Worm (Caenorhabditis elegans) whole organism, young adult: ENCODE measurements around the gene cest-4.

ENCODE experiments used
- B0035.1 ChIP-seq: sonication (generic microtip); optimal IDR thresholded peaks from 2 replicates; lab custom pipeline; 2016; ENCODE audit warnings: missing genetic modification characterization, mild to moderate bottlenecking, missing compliant biosample characterization, missing genotype, missing genetic modification reagents
- C17E4.6 ChIP-seq: fragments of 200-800 bp; sonication (Bioruptor generic); IDR thresholded peaks from 2 replicates; pipeline ENCODE4 v1.3.6; 2022; ENCODE audit warnings: missing genetic modification reagents, missing genetic modification characterization, missing compliant biosample characterization
- D2030.7 ChIP-seq: fragments of 200-800 bp; sonication (Bioruptor generic); IDR thresholded peaks from 2 replicates; pipeline ENCODE4 v1.3.6; 2022; ENCODE audit warnings: missing genetic modification reagents, missing genetic modification characterization, missing compliant biosample characterization
- F10E7.11 ChIP-seq: sonication (generic microtip); optimal IDR thresholded peaks from 2 replicates; lab custom pipeline; 2017; ENCODE audit warnings: mild to moderate bottlenecking, missing genetic modification characterization, moderate library complexity, missing compliant biosample characterization
- F22D6.2 ChIP-seq: sonication (generic microtip); optimal IDR thresholded peaks from 2 replicates; lab custom pipeline; 2016; ENCODE audit warnings: mild to moderate bottlenecking, missing genetic modification characterization, missing compliant biosample characterization
- F33H1.4 ChIP-seq: fragments of 200-800 bp; sonication (Bioruptor generic); IDR thresholded peaks from 2 replicates; pipeline ENCODE4 v1.3.6; 2022; ENCODE audit warnings: missing genetic modification reagents, missing genetic modification characterization, missing compliant biosample characterization
- F37B4.10 ChIP-seq: fragments of 200-800 bp; sonication (Bioruptor generic); IDR thresholded peaks from 2 replicates; pipeline ENCODE4 v1.3.6; 2022; ENCODE audit warnings: missing genetic modification characterization, missing compliant biosample characterization
- F39B2.1 ChIP-seq: fragments of 200-800 bp; sonication (Bioruptor generic); IDR thresholded peaks from 2 replicates; pipeline ENCODE4 v1.3.6; 2022; ENCODE audit warnings: missing genetic modification reagents, missing genetic modification characterization, missing compliant biosample characterization
- F57A8.1 ChIP-seq: fragments of 200-800 bp; sonication (Bioruptor generic); optimal IDR thresholded peaks from 2 replicates; lab custom pipeline; 2018; ENCODE audit warnings: mild to moderate bottlenecking, missing genetic modification characterization, moderate library complexity, missing compliant biosample characterization
- K12H6.12 ChIP-seq: fragments of 200-800 bp; sonication (Bioruptor generic); optimal IDR thresholded peaks from 2 replicates; lab custom pipeline; 2018; ENCODE audit warnings: mild to moderate bottlenecking, missing genetic modification characterization, missing compliant biosample characterization
- Y53F4B.3 ChIP-seq: fragments of 200-800 bp; sonication (Bioruptor generic); IDR thresholded peaks from 2 replicates; pipeline ENCODE4 v1.3.6; 2022; ENCODE audit warnings: missing genetic modification reagents, missing genetic modification characterization, missing compliant biosample characterization
- Y53G8AR.9 ChIP-seq: fragments of 200-800 bp; sonication (Bioruptor generic); conservative IDR thresholded peaks from 2 replicates; pipeline ENCODE4 v1.3.6; 2022; ENCODE audit warnings: missing genetic modification reagents, missing genetic modification characterization, missing compliant biosample characterization
- aptf-3 ChIP-seq: fragments of 200-800 bp; sonication (Bioruptor generic); IDR thresholded peaks from 2 replicates; pipeline ENCODE4 v1.3.6; 2022; ENCODE audit warnings: missing genetic modification characterization, missing compliant biosample characterization
- attf-6 ChIP-seq: fragments of 200-800 bp; sonication (Bioruptor generic); IDR thresholded peaks from 2 replicates; pipeline ENCODE4 v1.3.6; 2022; ENCODE audit warnings: missing genetic modification reagents, missing genetic modification characterization, missing compliant biosample characterization
- bed-1 ChIP-seq: fragments of 200-800 bp; sonication (Bioruptor generic); IDR thresholded peaks from 2 replicates; pipeline ENCODE4 v1.3.6; 2022; ENCODE audit warnings: missing genetic modification reagents, missing genetic modification characterization, missing compliant biosample characterization
- cebp-1 ChIP-seq, 2 experiments: fragments of 200-800 bp in 1 of 2; sonication (Bioruptor generic) in 1 of 2; sonication (generic microtip) in 1 of 2; IDR thresholded peaks in 1 of 2; optimal IDR thresholded peaks in 1 of 2; 2 replicates each; pipeline versions ENCODE4 v1.3.6 to Lab custom; 2017 to 2022; ENCODE audit warnings: missing compliant biosample characterization in 2 of 2, missing genetic modification characterization in 2 of 2, mild to moderate bottlenecking in 1 of 2, missing genetic modification reagents in 1 of 2, moderate library complexity in 1 of 2
- ceh-100 ChIP-seq: fragments of 200-800 bp; sonication (Bioruptor generic); IDR thresholded peaks from 2 replicates; pipeline ENCODE4 v1.3.6; 2022; ENCODE audit warnings: missing genetic modification reagents, missing genetic modification characterization, missing compliant biosample characterization
- ceh-58 ChIP-seq: fragments of 200-800 bp; sonication (Bioruptor generic); IDR thresholded peaks from 2 replicates; pipeline ENCODE4 v1.3.6; 2022; ENCODE audit warnings: missing genetic modification characterization, missing compliant biosample characterization
- ceh-79 ChIP-seq: sonication (generic microtip); optimal IDR thresholded peaks from 2 replicates; lab custom pipeline; 2017; ENCODE audit warnings: mild to moderate bottlenecking, missing genetic modification characterization, missing compliant biosample characterization
- chd-7 ChIP-seq: sonication (generic microtip); optimal IDR thresholded peaks from 2 replicates; lab custom pipeline; 2016; ENCODE audit warnings: mild to moderate bottlenecking, missing genetic modification characterization, moderate library complexity, missing compliant biosample characterization
- dox-1 ChIP-seq: fragments of 200-800 bp; sonication (Bioruptor generic); IDR thresholded peaks from 2 replicates; pipeline ENCODE4 v1.3.6; 2022; ENCODE audit warnings: missing genetic modification reagents, missing genetic modification characterization, missing compliant biosample characterization
- efl-1 ChIP-seq: fragments of 150-350 bp; optimal IDR thresholded peaks from 2 replicates; lab custom pipeline; 2014; ENCODE audit warnings: missing biosample characterization, missing genetic modification reagents, missing genetic modification characterization
- egl-44 ChIP-seq: fragments of 200-800 bp; sonication (Bioruptor generic); IDR thresholded peaks from 2 replicates; pipeline ENCODE4 v1.3.6; 2022; ENCODE audit warnings: missing genetic modification reagents, missing genetic modification characterization, missing compliant biosample characterization
- egrh-3 ChIP-seq: fragments of 200-800 bp; sonication (Bioruptor generic); IDR thresholded peaks from 2 replicates; pipeline ENCODE4 v1.3.6; 2022; ENCODE audit warnings: missing genetic modification reagents, missing genetic modification characterization, missing compliant biosample characterization
- him-1 ChIP-seq: sonication (generic microtip); optimal IDR thresholded peaks from 2 replicates; lab custom pipeline; 2016; ENCODE audit warnings: missing genotype, missing genetic modification reagents, missing genetic modification characterization, missing compliant biosample characterization
- let-607 ChIP-seq, 2 experiments: fragments of 200-800 bp in 1 of 2; sonication (Bioruptor generic) in 1 of 2; sonication (generic microtip) in 1 of 2; optimal IDR thresholded peaks; 2 replicates each; lab custom pipeline; 2016 to 2018; ENCODE audit warnings: mild to moderate bottlenecking in 2 of 2, missing compliant biosample characterization in 2 of 2, missing genetic modification characterization in 2 of 2, moderate library complexity in 2 of 2, missing genotype in 1 of 2
- lin-26 ChIP-seq: fragments of 200-800 bp; sonication (Bioruptor generic); IDR thresholded peaks from 2 replicates; pipeline ENCODE4 v1.3.6; 2022; ENCODE audit warnings: missing genetic modification reagents, missing genetic modification characterization, missing compliant biosample characterization
- lin-35 ChIP-seq, 3 experiments: fragments of 150-350 bp in 2 of 3; sonication (generic microtip) in 1 of 3; optimal IDR thresholded peaks; 2 replicates each; lab custom pipeline; 2014 to 2018; ENCODE audit warnings: missing biosample characterization in 3 of 3, missing genetic modification characterization in 3 of 3, missing genetic modification reagents in 3 of 3
- lin-40 ChIP-seq: sonication (generic microtip); optimal IDR thresholded peaks from 2 replicates; lab custom pipeline; 2016; ENCODE audit warnings: missing genetic modification characterization, mild to moderate bottlenecking, missing compliant biosample characterization, missing genotype, missing genetic modification reagents
- lsl-1 ChIP-seq: fragments of 200-800 bp; sonication (Bioruptor generic); optimal IDR thresholded peaks from 2 replicates; lab custom pipeline; 2018; ENCODE audit warnings: mild to moderate bottlenecking, missing genetic modification characterization, moderate library complexity, missing compliant biosample characterization
- madf-6 ChIP-seq: fragments of 200-800 bp; sonication (Bioruptor generic); IDR thresholded peaks from 2 replicates; pipeline ENCODE4 v1.3.6; 2022; ENCODE audit warnings: missing genetic modification reagents, missing genetic modification characterization, missing compliant biosample characterization
- mel-28 ChIP-seq: sonication (generic microtip); optimal IDR thresholded peaks from 2 replicates; lab custom pipeline; 2016; ENCODE audit warnings: borderline replicate concordance, mild to moderate bottlenecking, missing genetic modification characterization, missing compliant biosample characterization
- mxl-1 ChIP-seq: sonication (generic microtip); optimal IDR thresholded peaks from 2 replicates; lab custom pipeline; 2016; ENCODE audit warnings: missing genetic modification characterization, missing compliant biosample characterization
- nhr-27 ChIP-seq: fragments of 200-800 bp; sonication (Bioruptor generic); optimal IDR thresholded peaks from 2 replicates; lab custom pipeline; 2018; ENCODE audit warnings: mild to moderate bottlenecking, missing genetic modification characterization, moderate library complexity, missing compliant biosample characterization
- sea-2 ChIP-seq: fragments of 200-800 bp; sonication (Bioruptor generic); IDR thresholded peaks from 2 replicates; pipeline ENCODE4 v1.3.6; 2022; ENCODE audit warnings: missing genetic modification characterization, missing compliant biosample characterization
- snpc-1.1 ChIP-seq: sonication (generic microtip); optimal IDR thresholded peaks from 2 replicates; lab custom pipeline; 2017; ENCODE audit warnings: missing genetic modification characterization, mild to moderate bottlenecking, missing compliant biosample characterization, antibody characterized with exemption, moderate library complexity, missing genotype, missing genetic modification reagents; ENCODE audit not compliant: insufficient read depth
- snpc-1.3 ChIP-seq: sonication (generic microtip); optimal IDR thresholded peaks from 2 replicates; lab custom pipeline; 2017; ENCODE audit warnings: missing genetic modification characterization, mild to moderate bottlenecking, missing compliant biosample characterization, antibody characterized with exemption, moderate library complexity, missing genotype, missing genetic modification reagents; ENCODE audit not compliant: insufficient read depth
- snpc-3.4 ChIP-seq: sonication (generic microtip); optimal IDR thresholded peaks from 2 replicates; lab custom pipeline; 2017; ENCODE audit warnings: missing genetic modification characterization, mild to moderate bottlenecking, missing compliant biosample characterization, antibody characterized with exemption, moderate library complexity, missing genotype, missing genetic modification reagents
- sptf-2 ChIP-seq: fragments of 200-800 bp; sonication (Bioruptor generic); optimal IDR thresholded peaks from 2 replicates; lab custom pipeline; 2018; ENCODE audit warnings: mild to moderate bottlenecking, missing genetic modification characterization, missing compliant biosample characterization
- tbp1 ChIP-seq: fragments of 200-800 bp; sonication (Bioruptor generic); optimal IDR thresholded peaks from 2 replicates; lab custom pipeline; 2018; ENCODE audit warnings: mild to moderate bottlenecking, missing genetic modification characterization, missing compliant biosample characterization
- xnd-1 ChIP-seq: sonication (generic microtip); optimal IDR thresholded peaks from 2 replicates; lab custom pipeline; 2016; ENCODE audit warnings: missing genotype, missing genetic modification reagents, missing genetic modification characterization, missing compliant biosample characterization
- zim-3 ChIP-seq: sonication (generic microtip); optimal IDR thresholded peaks from 2 replicates; lab custom pipeline; 2017; ENCODE audit warnings: mild to moderate bottlenecking, missing genetic modification characterization, moderate library complexity, missing compliant biosample characterization
- ztf-22 ChIP-seq: fragments of 200-800 bp; sonication (Bioruptor generic); optimal IDR thresholded peaks from 2 replicates; lab custom pipeline; 2018; ENCODE audit warnings: mild to moderate bottlenecking, missing genetic modification characterization, moderate library complexity, missing compliant biosample characterization
- ztf-28 ChIP-seq: fragments of 200-800 bp; sonication (Bioruptor generic); IDR thresholded peaks from 2 replicates; pipeline ENCODE4 v1.3.6; 2022; ENCODE audit warnings: missing genetic modification reagents, missing genetic modification characterization, missing compliant biosample characterization
- ztf-3 ChIP-seq: fragments of 200-800 bp; sonication (Bioruptor generic); optimal IDR thresholded peaks from 2 replicates; lab custom pipeline; 2018; ENCODE audit warnings: mild to moderate bottlenecking, missing genetic modification characterization, missing compliant biosample characterization

The cest-4 gene

DNA sequence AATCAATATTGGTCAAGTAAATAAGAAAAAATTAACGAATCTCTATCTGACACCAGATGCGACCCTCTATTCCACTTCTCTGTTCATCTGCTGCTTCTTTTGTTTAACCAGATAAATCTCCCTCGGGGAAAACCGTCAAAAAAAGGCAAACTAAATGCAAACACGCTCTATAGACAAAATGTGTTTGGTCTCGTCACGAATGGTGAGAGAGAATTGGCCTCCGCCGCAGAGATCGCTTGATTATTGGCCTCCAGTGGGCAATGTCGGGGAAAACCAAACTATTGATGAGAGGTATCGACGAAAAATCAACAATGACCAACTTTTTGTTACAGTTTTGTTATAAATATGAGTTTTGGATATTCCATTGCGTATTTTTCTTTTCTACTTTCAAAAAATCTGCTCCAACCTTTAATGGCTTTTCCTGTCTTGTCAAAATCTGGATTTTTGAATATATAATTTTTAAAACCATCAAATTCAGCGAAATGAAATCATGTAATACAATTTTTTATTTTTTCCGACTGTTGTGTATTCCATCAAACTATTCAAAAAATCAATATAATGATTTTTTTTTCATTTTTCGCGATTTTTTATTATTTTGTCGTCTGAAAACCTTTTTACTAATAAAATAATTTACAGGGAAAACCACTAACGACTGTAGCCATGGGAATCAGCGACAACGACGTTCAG lies 11.6 kb downstream of the cest-4 start, which contains the start of the genes C17H12.2 and vha-8 (continued):
- TF ChIP-seq egrh-3 (GFP tag; lab: Robert Waterston, UW) (no peak), lin-40 (peak; percentile 88), F57A8.1 (GFP tag; lab: Kevin White, UChicago) (no peak), egl-44 (0 out of 2 replicates have a peak, but pooled peaks have one; percentile 51), lin-35 (GFP tag; optimal IDR thresholded peaks at IDR 0.05; lab: Kevin White, UChicago) (peak in 1 of 3 experiments; percentile 84), F10E7.11 (no peak), cebp-1 (GFP tag; IDR thresholded peaks at IDR 0.05; lab: Robert Waterston, UW) (0 out of 2 replicates have a peak, but pooled peaks have one; percentile 19), cebp-1 (tag; optimal IDR thresholded peaks at IDR 0.05; lab: Kevin White, UChicago) (peak; percentile 83), ceh-58 (GFP tag; lab: Robert Waterston, UW) (no peak), attf-6 (GFP tag; lab: Robert Waterston, UW) (no peak), nhr-27 (tag; lab: Kevin White, UChicago) (no peak), ceh-100 (GFP tag; lab: Robert Waterston, UW) (0 out of 2 replicates have a peak, but pooled peaks have one; percentile 21), mel-28 (tag; lab: Kevin White, UChicago) (no peak), Y53F4B.3 (GFP tag; lab: Robert Waterston, UW) (no peak), C17E4.6 (GFP tag; lab: Robert Waterston, UW) (no peak), F37B4.10 (GFP tag; lab: Robert Waterston, UW) (no peak), sptf-2 (no peak), sea-2 (GFP tag; lab: Robert Waterston, UW) (no peak), D2030.7 (GFP tag; lab: Robert Waterston, UW) (no peak), ztf-3 (GFP tag; lab: Kevin White, UChicago) (no peak), B0035.1 (tag; lab: Kevin White, UChicago) (no peak), snpc-1.1 (tag; lab: Kevin White, UChicago) (no peak), mxl-1 (tag; lab: Kevin White, UChicago) (no peak), aptf-3 (GFP tag; lab: Robert Waterston, UW) (no peak), bed-1 (no peak), efl-1 (peak; percentile 41), ztf-22 (GFP tag; lab: Kevin White, UChicago) (no peak), F39B2.1 (GFP tag; lab: Robert Waterston, UW) (no peak), Y53G8AR.9 (GFP tag; lab: Robert Waterston, UW) (peak; percentile 80; the same call in 1 of the 2 replicates), K12H6.12 (tag; lab: Kevin White, UChicago) (peak; percentile 83), F33H1.4 (GFP tag; lab: Robert Waterston, UW) (peak; percentile 90), let-607 (tag; optimal IDR thresholded peaks at IDR 0.05; lab: Kevin White, UChicago) (peak in 1 of 2 experiments; percentile 19)
- TF ChIP-seq, all 124 proteins: peak for 54

DNA sequence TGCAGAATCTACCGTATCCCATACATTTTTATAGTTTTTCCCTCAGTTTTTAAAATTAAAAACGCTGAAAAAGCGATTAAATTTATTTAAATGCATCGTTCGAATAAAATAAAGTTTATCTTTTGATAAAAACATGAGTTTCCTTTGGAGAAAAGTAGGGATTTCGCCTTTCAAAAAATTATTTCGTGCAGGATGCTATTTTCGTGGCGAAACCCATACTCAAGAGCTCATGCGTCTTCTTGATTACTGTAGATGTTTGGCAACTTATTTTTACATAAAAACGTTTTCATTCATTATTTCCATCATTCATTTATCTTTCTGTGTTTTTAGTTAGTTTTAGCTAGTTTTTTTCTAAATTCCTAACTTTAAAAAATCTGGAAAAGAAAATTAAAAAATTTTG lies 12.2 kb downstream of the cest-4 start:
- TF ChIP-seq lin-26 (GFP tag; lab: Robert Waterston, UW) (no peak), lsl-1 (peak; percentile 94), xnd-1 (tag; lab: Kevin White, UChicago) (peak; percentile 60), cebp-1 (GFP tag; IDR thresholded peaks at IDR 0.05; lab: Robert Waterston, UW) (no peak), cebp-1 (tag; optimal IDR thresholded peaks at IDR 0.05; lab: Kevin White, UChicago) (no peak), zim-3 (tag; lab: Kevin White, UChicago) (no peak), efl-1 (peak; percentile 36), ztf-28 (GFP tag; lab: Robert Waterston, UW) (no peak), madf-6 (GFP tag; lab: Robert Waterston, UW) (peak; percentile 73), him-1 (peak; percentile 6), snpc-1.3 (no peak), ceh-79 (tag; lab: Kevin White, UChicago) (no peak), snpc-3.4 (tag; lab: Kevin White, UChicago) (no peak), tbp1 (GFP tag; lab: Kevin White, UChicago) (peak; percentile 32), bed-1 (no peak), chd-7 (tag; lab: Kevin White, UChicago) (no peak), F22D6.2 (tag; lab: Kevin White, UChicago) (no peak), dox-1 (GFP tag; lab: Robert Waterston, UW) (0 out of 2 replicates have a peak, but pooled peaks have one; percentile 4)
